Worm (Caenorhabditis elegans) whole organism, mixed stage, embryonic: Measurements from ENCODE around the gene srg-50.

Experiments used
- M03D4.4 ChIP-seq: sonication (generic microtip); optimal IDR thresholded peaks from 2 replicates; lab custom pipeline; 2017; ENCODE audit warnings: mild to moderate bottlenecking, missing genetic modification characterization, missing compliant biosample characterization
- bed-3 ChIP-seq: fragments of 200-800 bp; sonication (Bioruptor generic); optimal IDR thresholded peaks from 3 replicates; lab custom pipeline; 2018; ENCODE audit warnings: mild to moderate bottlenecking, missing genetic modification characterization, moderate library complexity, missing compliant biosample characterization
- blmp-1 ChIP-seq: fragments of 150-350 bp; optimal IDR thresholded peaks from 2 replicates; lab custom pipeline; 2014; ENCODE audit warnings: missing biosample characterization, missing genetic modification characterization
- ceh-39 ChIP-seq: fragments of 150-350 bp; optimal IDR thresholded peaks from 2 replicates; lab custom pipeline; 2014; ENCODE audit warnings: missing biosample characterization, missing genetic modification characterization
- ceh-43 ChIP-seq: fragments of 200-800 bp; sonication (Bioruptor generic); optimal IDR thresholded peaks from 2 replicates; lab custom pipeline; 2018; ENCODE audit warnings: mild to moderate bottlenecking, missing genetic modification characterization, moderate library complexity, missing compliant biosample characterization
- ceh-83 ChIP-seq: fragments of 200-800 bp; sonication (Bioruptor generic); optimal IDR thresholded peaks from 2 replicates; lab custom pipeline; 2018; ENCODE audit warnings: mild to moderate bottlenecking, missing genetic modification characterization, missing compliant biosample characterization
- ces-1 ChIP-seq: fragments of 150-350 bp; optimal IDR thresholded peaks from 2 replicates; lab custom pipeline; 2014; ENCODE audit warnings: missing biosample characterization, missing genetic modification reagents, missing genetic modification characterization
- cnd-1 ChIP-seq: fragments of 200-800 bp; sonication (Bioruptor generic); optimal IDR thresholded peaks from 2 replicates; lab custom pipeline; 2018; ENCODE audit warnings: mild to moderate bottlenecking, missing genetic modification characterization, missing compliant biosample characterization
- drap-1 ChIP-seq: fragments of 200-800 bp; sonication (Bioruptor generic); optimal IDR thresholded peaks from 3 replicates; lab custom pipeline; 2018; ENCODE audit warnings: mild to moderate bottlenecking, missing genetic modification characterization, missing compliant biosample characterization
- elt-1 ChIP-seq: sonication (generic microtip); optimal IDR thresholded peaks from 2 replicates; lab custom pipeline; 2017; ENCODE audit warnings: missing genetic modification characterization, mild to moderate bottlenecking, missing compliant biosample characterization, antibody characterized with exemption, moderate library complexity, borderline replicate concordance; ENCODE audit not compliant: insufficient read depth
- elt-3 ChIP-seq: fragments of 150-350 bp; optimal IDR thresholded peaks from 2 replicates; lab custom pipeline; 2014; ENCODE audit warnings: missing biosample characterization, missing genetic modification characterization
- flh-1 ChIP-seq: fragments of 200-800 bp; sonication (Bioruptor generic); optimal IDR thresholded peaks from 2 replicates; lab custom pipeline; 2018; ENCODE audit warnings: mild to moderate bottlenecking, missing genetic modification characterization, moderate library complexity, missing compliant biosample characterization
- ham-2 ChIP-seq: fragments of 200-800 bp; sonication (Bioruptor generic); optimal IDR thresholded peaks from 2 replicates; lab custom pipeline; 2018; ENCODE audit warnings: mild to moderate bottlenecking, missing genetic modification characterization, missing compliant biosample characterization
- hlh-1 ChIP-seq: fragments of 150-350 bp; optimal IDR thresholded peaks from 2 replicates; lab custom pipeline; 2014; ENCODE audit warnings: missing biosample characterization, missing genetic modification reagents, missing genetic modification characterization
- lin-13 ChIP-seq: fragments of 150-350 bp; optimal IDR thresholded peaks from 2 replicates; lab custom pipeline; 2014; ENCODE audit warnings: missing biosample characterization, missing genetic modification characterization
- lin-32 ChIP-seq: fragments of 200-800 bp; sonication (Bioruptor generic); optimal IDR thresholded peaks from 2 replicates; lab custom pipeline; 2018; ENCODE audit warnings: mild to moderate bottlenecking, missing genetic modification characterization, missing compliant biosample characterization
- lsy-2 ChIP-seq: fragments of 150-350 bp; optimal IDR thresholded peaks from 2 replicates; lab custom pipeline; 2014; ENCODE audit warnings: missing biosample characterization, missing genetic modification characterization
- mab-5 ChIP-seq: fragments of 150-350 bp; optimal IDR thresholded peaks from 2 replicates; lab custom pipeline; 2014; ENCODE audit warnings: missing biosample characterization, missing genetic modification characterization
- mep-1 ChIP-seq: fragments of 150-350 bp; optimal IDR thresholded peaks from 2 replicates; lab custom pipeline; 2017; ENCODE audit warnings: missing biosample characterization, missing genetic modification reagents, missing genetic modification characterization, inconsistent platforms
- mls-2 ChIP-seq: sonication (generic microtip); optimal IDR thresholded peaks from 2 replicates; lab custom pipeline; 2016; ENCODE audit warnings: mild to moderate bottlenecking, missing genetic modification characterization, moderate library complexity, missing compliant biosample characterization
- nhr-12 ChIP-seq: fragments of 150-350 bp; optimal IDR thresholded peaks from 2 replicates; lab custom pipeline; 2014; ENCODE audit warnings: missing biosample characterization, missing genetic modification characterization
- nhr-2 ChIP-seq: fragments of 150-350 bp; optimal IDR thresholded peaks from 2 replicates; lab custom pipeline; 2014; ENCODE audit warnings: missing biosample characterization, missing genetic modification characterization
- nhr-237 ChIP-seq: fragments of 150-350 bp; optimal IDR thresholded peaks from 2 replicates; lab custom pipeline; 2014; ENCODE audit warnings: missing biosample characterization, missing genetic modification characterization
- nhr-28 ChIP-seq: fragments of 150-350 bp; optimal IDR thresholded peaks from 2 replicates; lab custom pipeline; 2014; ENCODE audit warnings: missing biosample characterization, missing genetic modification characterization
- nhr-76 ChIP-seq: sonication (generic microtip); optimal IDR thresholded peaks from 2 replicates; lab custom pipeline; 2017; ENCODE audit warnings: missing biosample characterization, missing genetic modification characterization
- pha-4 ChIP-seq: fragments of 150-350 bp; optimal IDR thresholded peaks from 2 replicates; lab custom pipeline; 2018; ENCODE audit warnings: missing biosample characterization, missing genetic modification reagents, missing genetic modification characterization
- sem-2 ChIP-seq: fragments of 200-800 bp; sonication (Bioruptor generic); optimal IDR thresholded peaks from 2 replicates; lab custom pipeline; 2018; ENCODE audit warnings: mild to moderate bottlenecking, missing genetic modification characterization, missing compliant biosample characterization
- snpc-4 ChIP-seq: fragments of 150-350 bp; optimal IDR thresholded peaks from 2 replicates; lab custom pipeline; 2014; ENCODE audit warnings: missing biosample characterization, missing genetic modification characterization
- sptf-1 ChIP-seq: sonication (generic microtip); optimal IDR thresholded peaks from 2 replicates; lab custom pipeline; 2017; ENCODE audit warnings: mild to moderate bottlenecking, missing genetic modification characterization, moderate library complexity, missing compliant biosample characterization
- tbx-8 ChIP-seq: fragments of 200-800 bp; sonication (Bioruptor generic); optimal IDR thresholded peaks from 2 replicates; lab custom pipeline; 2018; ENCODE audit warnings: mild to moderate bottlenecking, missing genetic modification characterization, moderate library complexity, missing compliant biosample characterization
- unc-120 ChIP-seq: sonication (generic microtip); optimal IDR thresholded peaks from 2 replicates; lab custom pipeline; 2017; ENCODE audit warnings: missing genetic modification characterization, missing compliant biosample characterization; ENCODE audit not compliant: poor library complexity, severe bottlenecking
- unc-39 ChIP-seq: fragments of 150-350 bp; optimal IDR thresholded peaks from 2 replicates; lab custom pipeline; 2014; ENCODE audit warnings: missing biosample characterization, missing genetic modification characterization
- unc-62 ChIP-seq: fragments of 150-350 bp; optimal IDR thresholded peaks from 2 replicates; lab custom pipeline; 2014; ENCODE audit warnings: missing biosample characterization, missing genetic modification reagents, missing genetic modification characterization
- zip-8 ChIP-seq: fragments of 150-350 bp; optimal IDR thresholded peaks from 2 replicates; lab custom pipeline; 2014; ENCODE audit warnings: missing biosample characterization, missing genetic modification characterization
- ztf-11 ChIP-seq: fragments of 150-350 bp; optimal IDR thresholded peaks from 2 replicates; lab custom pipeline; 2014; ENCODE audit warnings: missing biosample characterization, missing genetic modification characterization

Gene srg-50

ce11 chrIV:7044552-7045139, 30.3 kb downstream of the srg-50 start, which contains the start of gene tin-9.1:
tin-9.1 (minus strand) TSS chrIV:7044602.
- TF ChIP-seq lin-13 (tag; lab: Kevin White, UChicago) = peak; percentile 19
- TF ChIP-seq pha-4 (tag; lab: Kevin White, UChicago) = peak; percentile 26
- peak; percentile 45 for TF ChIP-seq mep-1
- TF ChIP-seq nhr-2 (tag; lab: Kevin White, UChicago) = no peak
- TF ChIP-seq ceh-39 = no peak
- no peak for TF ChIP-seq ham-2
- TF ChIP-seq lsy-2 (tag; lab: Kevin White, UChicago) = peak; percentile 69
- peak; percentile 62 for TF ChIP-seq ces-1

ce11 chrIV:7043430-7043829, 31.5 kb downstream of the srg-50 start:
- TF ChIP-seq lin-13 (tag; lab: Kevin White, UChicago) (no peak), ces-1 (no peak), cnd-1 (no peak), nhr-12 (tag; lab: Kevin White, UChicago) (no peak), mep-1 (no peak)

- TF ChIP-seq drap-1 (GFP tag; lab: Kevin White, UChicago) = peak; percentile 75
- peak; percentile 44 for TF ChIP-seq pha-4 (tag; lab: Kevin White, UChicago)
- TF ChIP-seq elt-3 (tag; lab: Kevin White, UChicago) = no peak
- TF ChIP-seq M03D4.4 = peak; percentile 69
- TF ChIP-seq elt-1 (tag; lab: Kevin White, UChicago) = peak; percentile 45
- TF ChIP-seq unc-62 (GFP tag; lab: Kevin White, UChicago) = no peak
- TF ChIP-seq mls-2 = peak; percentile 75
- TF ChIP-seq ceh-83 (GFP tag; lab: Kevin White, UChicago) = no peak
- no peak for TF ChIP-seq nhr-12 (tag; lab: Kevin White, UChicago)
- no peak for TF ChIP-seq nhr-28 (tag; lab: Kevin White, UChicago)
- peak; percentile 5 for TF ChIP-seq cnd-1
- peak; percentile 84 for TF ChIP-seq nhr-237 (tag; lab: Kevin White, UChicago)
- peak; percentile 97 for TF ChIP-seq mep-1
- peak; percentile 24 for TF ChIP-seq unc-39 (tag; lab: Kevin White, UChicago)
- TF ChIP-seq hlh-1 (tag; lab: Kevin White, UChicago) = peak; percentile 73
- TF ChIP-seq unc-120 (tag; lab: Kevin White, UChicago) = peak; percentile 46
- TF ChIP-seq bed-3 (GFP tag; lab: Kevin White, UChicago) = peak; percentile 78
- TF ChIP-seq snpc-4 = no peak
- peak; percentile 49 for TF ChIP-seq lin-13 (tag; lab: Kevin White, UChicago)
- peak; percentile 24 for TF ChIP-seq ceh-39
- peak; percentile 65 for TF ChIP-seq ztf-11 (tag; lab: Kevin White, UChicago)
- TF ChIP-seq ham-2 = peak; percentile 7
- peak; percentile 19 for TF ChIP-seq lin-32
- no peak for TF ChIP-seq tbx-8 (GFP tag; lab: Kevin White, UChicago)
- TF ChIP-seq zip-8 (tag; lab: Kevin White, UChicago) = no peak
- TF ChIP-seq sptf-1 (tag; lab: Kevin White, UChicago) = peak; percentile 86
- TF ChIP-seq blmp-1 (tag; lab: Kevin White, UChicago) = peak; percentile 60
- peak; percentile 57 for TF ChIP-seq nhr-76 (tag; lab: Kevin White, UChicago)
- peak; percentile 60 for TF ChIP-seq mab-5 (tag; lab: Kevin White, UChicago)
- TF ChIP-seq lsy-2 (tag; lab: Kevin White, UChicago) = peak; percentile 75
- peak; percentile 21 for TF ChIP-seq sem-2
- TF ChIP-seq nhr-2 (tag; lab: Kevin White, UChicago) = peak; percentile 43
- TF ChIP-seq flh-1 (GFP tag; lab: Kevin White, UChicago) = no peak
- peak; percentile 67 for TF ChIP-seq ces-1
- TF ChIP-seq ceh-43 (GFP tag; lab: Kevin White, UChicago) = peak; percentile 61
Observed at ce11 chrIV:7039476-7040261, 35.3 kb downstream of the srg-50 start, which contains the start of the genes cogc-2 and klp-18. cogc-2 (minus strand) TSS chrIV:7039580. klp-18 (plus strand) TSS chrIV:7040211.
